Worm (Caenorhabditis elegans): ENCODE data around the gene unc-96.
A peak's percentile ranks its signal among the peaks of the same experiment; 100 is the strongest.

The unc-96 gene

ce11 chrX:573270-573669 lies 47.8 kb downstream of the unc-96 start (continued):
- no peak for TF ChIP-seq fkh-4 (tag; optimal IDR thresholded peaks at IDR 0.05; ENCODE audit: borderline replicate concordance)
- no peak for TF ChIP-seq hlh-4 (tag; optimal IDR thresholded peaks at IDR 0.05)
- TF ChIP-seq dpl-1 (GFP tag; optimal IDR thresholded peaks at IDR 0.05) = peak; percentile 8 to 38 (median 27)
- TF ChIP-seq alr-1 (tag; optimal IDR thresholded peaks at IDR 0.05; ENCODE audit: borderline replicate concordance) = no peak
- peak; percentile 29 for TF ChIP-seq snpc-4 (tag; optimal IDR thresholded peaks at IDR 0.05)
- TF ChIP-seq ceh-82 (tag; optimal IDR thresholded peaks at IDR 0.05) = peak; percentile 69 to 87 (median 87)
- TF ChIP-seq unc-86 (tag; optimal IDR thresholded peaks at IDR 0.05) = no peak
- TF ChIP-seq ceh-90 (tag; optimal IDR thresholded peaks at IDR 0.05) = peak; percentile 18
- TF ChIP-seq nhr-77 (tag; optimal IDR thresholded peaks at IDR 0.05) = peak; percentile 71
- TF ChIP-seq hlh-17 (GFP tag; optimal IDR thresholded peaks at IDR 0.05; ENCODE audit: borderline replicate concordance) = no peak
- TF ChIP-seq ces-1 (GFP tag; optimal IDR thresholded peaks at IDR 0.05) = no peak
- TF ChIP-seq nhr-11 (tag; optimal IDR thresholded peaks at IDR 0.05) = no peak
- TF ChIP-seq pax-3 (tag; optimal IDR thresholded peaks at IDR 0.05) = no peak
- TF ChIP-seq lin-14 (GFP tag; optimal IDR thresholded peaks at IDR 0.05) = peak; percentile 95
- no peak for TF ChIP-seq mab-9 (GFP tag; IDR thresholded peaks at IDR 0.05)
- no peak for TF ChIP-seq elt-2 (tag; optimal IDR thresholded peaks at IDR 0.05)
- peak; percentile 15 for TF ChIP-seq egl-13 (tag; optimal IDR thresholded peaks at IDR 0.05)
- no peak for TF ChIP-seq nhr-28 (tag; optimal IDR thresholded peaks at IDR 0.05)
- TF ChIP-seq tlp-1 (tag; optimal IDR thresholded peaks at IDR 0.05) = no peak
- peak; percentile 40 for TF ChIP-seq dsc-1 (tag; optimal IDR thresholded peaks at IDR 0.05)
- TF ChIP-seq lir-3 (tag; optimal IDR thresholded peaks at IDR 0.05; ENCODE audit: poor library complexity) = no peak
- no peak for TF ChIP-seq ets-5 (GFP tag; IDR thresholded peaks at IDR 0.05)
- TF ChIP-seq ama-1 (optimal IDR thresholded peaks at IDR 0.05) = no peak
- peak; percentile 43 for TF ChIP-seq irx-1 (tag; optimal IDR thresholded peaks at IDR 0.05)
- TF ChIP-seq fkh-10 (GFP tag; optimal IDR thresholded peaks at IDR 0.05) = peak; percentile 41
- peak; percentile 22 for TF ChIP-seq xbp-1 (tag; optimal IDR thresholded peaks at IDR 0.05)
- peak; percentile 22 to 63 for TF ChIP-seq efl-1 (optimal IDR thresholded peaks at IDR 0.05)
- TF ChIP-seq efl-1 (GFP tag; optimal IDR thresholded peaks at IDR 0.05 in 1 of 2) = peak in 1 of 2 experiments; percentile 29
- TF ChIP-seq efl-3 (GFP tag; optimal IDR thresholded peaks at IDR 0.05) = no peak
- TF ChIP-seq zag-1 (tag; optimal IDR thresholded peaks at IDR 0.05) = no peak
- no peak for TF ChIP-seq unc-98 (GFP tag; IDR thresholded peaks at IDR 0.05)
- TF ChIP-seq unc-30 (tag; optimal IDR thresholded peaks at IDR 0.05) = no peak
- peak in 3 of 6 experiments; percentile 35 to 56 (median 50) for TF ChIP-seq elt-3 (tag; optimal IDR thresholded peaks at IDR 0.05)
- TF ChIP-seq mef-2 (tag; optimal IDR thresholded peaks at IDR 0.05) = no peak
- TF ChIP-seq nhr-76 (tag; optimal IDR thresholded peaks at IDR 0.05) = no peak
- TF ChIP-seq isw-1 (GFP tag; IDR thresholded peaks at IDR 0.05) = peak; percentile 41

- TF ChIP-seq zag-1 (tag; optimal IDR thresholded peaks at IDR 0.05) (no peak), efl-1 (optimal IDR thresholded peaks at IDR 0.05) (no peak), efl-1 (GFP tag; optimal IDR thresholded peaks at IDR 0.05 in 1 of 2) (peak in 1 of 2 experiments; percentile 53), unc-86 (tag; optimal IDR thresholded peaks at IDR 0.05) (no peak)
Measured at ce11 chrX:572601-573000, 48.5 kb downstream of the unc-96 start, which contains the start of gene mrp-2. Gene mrp-2, minus strand, starts transcription at chrX:572701.

ce11 chrX:571367-571766 lies 49.7 kb downstream of the unc-96 start:
- TF ChIP-seq egl-27 (tag; optimal IDR thresholded peaks at IDR 0.05) (no peak), snpc-4 (tag; optimal IDR thresholded peaks at IDR 0.05) (peak; percentile 42), snu-23 (GFP tag; optimal IDR thresholded peaks at IDR 0.05) (no peak)
